Fruit fly (Drosophila melanogaster): Measurements from ENCODE around the gene Prx5.

Prx5 gene

dm6 chr3R:18185385-18185784 is 18.3 kb upstream of the Prx5 start, which contains the start of the genes Arp5 and CG7208:
TSS of gene Arp5 (plus strand) at chr3R:18185498.
TSS of gene CG7208 (minus strand) at chr3R:18185715.
- TF ChIP-seq cic (GFP tag; optimal IDR thresholded peaks at IDR 0.05), result peak; percentile 51
- peak; percentile 32 for TF ChIP-seq tj (GFP tag; optimal IDR thresholded peaks at IDR 0.05)
- peak; percentile 85 for TF ChIP-seq CG7101 (tag; optimal IDR thresholded peaks at IDR 0.05)
- TF ChIP-seq CG7045 (GFP tag; optimal IDR thresholded peaks at IDR 0.05), result peak; percentile 62
- TF ChIP-seq CG14711 (tag; optimal IDR thresholded peaks at IDR 0.05), result peak; percentile 82
- no peak for TF ChIP-seq CG5204 (GFP tag; optimal IDR thresholded peaks at IDR 0.05)
- TF ChIP-seq kay (GFP tag; ENCODE audit: borderline replicate concordance), result no peak
- peak; percentile 76 for TF ChIP-seq CG33017 (tag; optimal IDR thresholded peaks at IDR 0.05)
- peak; percentile 77 for TF ChIP-seq pad (GFP tag; optimal IDR thresholded peaks at IDR 0.05)
- TF ChIP-seq ovo (GFP tag; optimal IDR thresholded peaks at IDR 0.05), result peak; percentile 93
- peak; percentile 69 for TF ChIP-seq Mnt (GFP tag; optimal IDR thresholded peaks at IDR 0.05)
- TF ChIP-seq Hr96 (GFP tag; optimal IDR thresholded peaks at IDR 0.05), result peak; percentile 72
- TF ChIP-seq CG11617 (GFP tag; optimal IDR thresholded peaks at IDR 0.05), result peak; percentile 80
- TF ChIP-seq toe (GFP tag; optimal IDR thresholded peaks at IDR 0.05), result peak; percentile 59
- TF ChIP-seq Crg-1 (GFP tag; optimal IDR thresholded peaks at IDR 0.05), result peak; percentile 85
- TF ChIP-seq bab1 (GFP tag; optimal IDR thresholded peaks at IDR 0.05), result peak; percentile 83
- peak; percentile 75 for TF ChIP-seq CG1620 (GFP tag; optimal IDR thresholded peaks at IDR 0.05)
- peak; percentile 84 for TF ChIP-seq CG12768 (GFP tag; optimal IDR thresholded peaks at IDR 0.05)
- TF ChIP-seq cnc (optimal IDR thresholded peaks at IDR 0.05), result no peak
- peak; percentile 24 for TF ChIP-seq Clk (GFP tag; optimal IDR thresholded peaks at IDR 0.05)

DNA sequence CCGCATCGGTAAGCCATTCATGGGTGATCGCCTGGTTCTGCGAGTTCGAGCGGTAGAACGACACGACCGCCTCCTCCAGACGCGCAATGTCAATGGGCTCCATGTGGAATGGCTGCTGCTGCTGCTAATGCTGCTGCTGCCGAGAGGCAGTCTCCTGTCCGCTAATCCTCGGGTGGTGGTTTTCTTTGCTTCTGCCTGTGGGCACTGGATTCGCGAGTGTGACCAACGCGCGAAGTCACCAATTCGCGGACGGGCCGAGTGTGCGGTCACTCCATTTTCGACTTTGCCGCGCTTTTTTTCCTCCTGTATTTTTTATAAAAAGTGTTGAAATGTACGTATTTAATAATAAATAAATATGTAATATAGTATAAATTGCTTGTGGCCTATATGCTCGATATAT is 16.2 kb upstream of the Prx5 start, which contains the start of gene cdm:
Gene cdm, minus strand, starts transcription at position 236 of the 400 bp plus-strand sequence.
- TF ChIP-seq CG12768 (GFP tag; optimal IDR thresholded peaks at IDR 0.05) (no peak), Crg-1 (GFP tag; optimal IDR thresholded peaks at IDR 0.05) (no peak), CG7101 (tag; optimal IDR thresholded peaks at IDR 0.05) (no peak), ovo (GFP tag; optimal IDR thresholded peaks at IDR 0.05) (no peak), CG7045 (GFP tag; optimal IDR thresholded peaks at IDR 0.05) (no peak), CG14711 (tag; optimal IDR thresholded peaks at IDR 0.05) (no peak), toe (GFP tag; optimal IDR thresholded peaks at IDR 0.05) (no peak), bab1 (GFP tag; optimal IDR thresholded peaks at IDR 0.05) (peak; percentile 62)

- TF ChIP-seq CG7045 (GFP tag; optimal IDR thresholded peaks at IDR 0.05) (peak; percentile 91), ovo (GFP tag; optimal IDR thresholded peaks at IDR 0.05) (peak; percentile 35), cnc (optimal IDR thresholded peaks at IDR 0.05) (no peak), cic (GFP tag; optimal IDR thresholded peaks at IDR 0.05) (peak; percentile 70), bab1 (GFP tag; optimal IDR thresholded peaks at IDR 0.05) (peak; percentile 54), CG12768 (GFP tag; optimal IDR thresholded peaks at IDR 0.05) (peak; percentile 89), pad (GFP tag; optimal IDR thresholded peaks at IDR 0.05) (peak; percentile 69), Hr96 (GFP tag; optimal IDR thresholded peaks at IDR 0.05) (peak; percentile 79), CG1620 (GFP tag; optimal IDR thresholded peaks at IDR 0.05) (peak; percentile 55), Clk (GFP tag; optimal IDR thresholded peaks at IDR 0.05) (peak; percentile 78), CG11617 (GFP tag; optimal IDR thresholded peaks at IDR 0.05) (peak; percentile 91), toe (GFP tag; optimal IDR thresholded peaks at IDR 0.05) (peak; percentile 91), CG14711 (tag; optimal IDR thresholded peaks at IDR 0.05) (peak; percentile 74), CG5204 (GFP tag; optimal IDR thresholded peaks at IDR 0.05) (peak; percentile 88), Mnt (GFP tag; optimal IDR thresholded peaks at IDR 0.05) (peak; percentile 46), tj (GFP tag; optimal IDR thresholded peaks at IDR 0.05) (peak; percentile 60), CG33017 (tag; optimal IDR thresholded peaks at IDR 0.05) (peak; percentile 91), Crg-1 (GFP tag; optimal IDR thresholded peaks at IDR 0.05) (peak; percentile 44), kay (GFP tag; ENCODE audit: borderline replicate concordance) (no peak), CG7101 (tag; optimal IDR thresholded peaks at IDR 0.05) (peak; percentile 89)
Measured at dm6 chr3R:18171983-18172967, 5.2 kb upstream of the Prx5 start.

dm6 chr3R:18169982-18170531 is 3.0 kb upstream of the Prx5 start:
- TF ChIP-seq ovo (GFP tag; optimal IDR thresholded peaks at IDR 0.05), result peak; percentile 86
- TF ChIP-seq pad (GFP tag; optimal IDR thresholded peaks at IDR 0.05), result peak; percentile 97
- peak; percentile 2 for TF ChIP-seq CG11617 (GFP tag; optimal IDR thresholded peaks at IDR 0.05)
- TF ChIP-seq Mnt (GFP tag; optimal IDR thresholded peaks at IDR 0.05), result peak; percentile 27
- no peak for TF ChIP-seq Crg-1 (GFP tag; optimal IDR thresholded peaks at IDR 0.05)
- peak; percentile 14 for TF ChIP-seq CG7101 (tag; optimal IDR thresholded peaks at IDR 0.05)
- peak; percentile 42 for TF ChIP-seq cic (GFP tag; optimal IDR thresholded peaks at IDR 0.05)
- TF ChIP-seq Hr96 (GFP tag; optimal IDR thresholded peaks at IDR 0.05), result no peak
- no peak for TF ChIP-seq CG7045 (GFP tag; optimal IDR thresholded peaks at IDR 0.05)
- peak; percentile 32 for TF ChIP-seq CG14711 (tag; optimal IDR thresholded peaks at IDR 0.05)

DNA sequence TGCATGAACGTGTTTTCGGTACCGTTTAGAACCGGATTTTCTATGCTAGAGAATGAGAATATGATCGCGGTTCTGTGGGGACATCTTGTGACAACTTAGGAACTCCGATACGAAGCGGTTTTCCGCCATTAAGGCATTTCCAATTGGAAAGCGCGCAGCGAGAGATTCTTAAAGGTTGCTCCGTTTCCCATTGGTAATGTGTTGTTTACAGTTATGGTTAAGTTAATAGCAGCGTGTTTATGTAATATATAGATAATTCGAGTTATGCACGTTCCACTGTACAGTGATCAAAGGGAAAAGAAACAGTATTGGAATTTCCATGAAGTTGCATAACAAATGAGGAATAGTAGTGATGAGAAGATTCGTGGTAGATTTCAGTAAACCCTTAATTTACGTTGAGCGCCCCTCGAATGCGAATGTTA is 1.9 kb upstream of the Prx5 start:
- no peak for TF ChIP-seq kay (GFP tag; ENCODE audit: borderline replicate concordance)
- TF ChIP-seq tj (GFP tag; optimal IDR thresholded peaks at IDR 0.05), result no peak
- TF ChIP-seq CG12768 (GFP tag; optimal IDR thresholded peaks at IDR 0.05), result peak; percentile 61
- no peak for TF ChIP-seq Mnt (GFP tag; optimal IDR thresholded peaks at IDR 0.05)
- TF ChIP-seq cnc (optimal IDR thresholded peaks at IDR 0.05), result no peak
- TF ChIP-seq toe (GFP tag; optimal IDR thresholded peaks at IDR 0.05), result no peak
- TF ChIP-seq CG5204 (GFP tag; optimal IDR thresholded peaks at IDR 0.05), result no peak
- peak; percentile 6 for TF ChIP-seq Hr96 (GFP tag; optimal IDR thresholded peaks at IDR 0.05)
- no peak for TF ChIP-seq Clk (GFP tag; optimal IDR thresholded peaks at IDR 0.05)
- TF ChIP-seq pad (GFP tag; optimal IDR thresholded peaks at IDR 0.05), result no peak
- TF ChIP-seq CG33017 (tag; optimal IDR thresholded peaks at IDR 0.05), result peak; percentile 42
- peak; percentile 47 for TF ChIP-seq ovo (GFP tag; optimal IDR thresholded peaks at IDR 0.05)
- no peak for TF ChIP-seq CG11617 (GFP tag; optimal IDR thresholded peaks at IDR 0.05)
- TF ChIP-seq cic (GFP tag; optimal IDR thresholded peaks at IDR 0.05), result peak; percentile 47
- no peak for TF ChIP-seq CG7101 (tag; optimal IDR thresholded peaks at IDR 0.05)
- no peak for TF ChIP-seq Crg-1 (GFP tag; optimal IDR thresholded peaks at IDR 0.05)
- TF ChIP-seq CG14711 (tag; optimal IDR thresholded peaks at IDR 0.05), result no peak
- TF ChIP-seq CG7045 (GFP tag; optimal IDR thresholded peaks at IDR 0.05), result peak; percentile 54
- no peak for TF ChIP-seq CG1620 (GFP tag; optimal IDR thresholded peaks at IDR 0.05)
- no peak for TF ChIP-seq bab1 (GFP tag; optimal IDR thresholded peaks at IDR 0.05)

All from whole organism, adult.